Worm (Caenorhabditis elegans) whole organism, young adult: ENCODE results near the gene F58A6.5.

ENCODE experiments used
- B0019.2 ChIP-seq: fragments of 200-800 bp; sonication (Bioruptor generic); conservative IDR thresholded peaks from 2 replicates; pipeline ENCODE4 v1.3.6; 2022; ENCODE audit warnings: missing genetic modification reagents, missing genetic modification characterization, missing compliant biosample characterization
- C06A6.2 ChIP-seq: fragments of 200-800 bp; sonication (Bioruptor generic); conservative IDR thresholded peaks from 2 replicates; pipeline ENCODE4 v1.3.6; 2022; ENCODE audit warnings: missing genetic modification characterization, missing compliant biosample characterization
- F22D6.2 ChIP-seq: sonication (generic microtip); optimal IDR thresholded peaks from 2 replicates; lab custom pipeline; 2016; ENCODE audit warnings: mild to moderate bottlenecking, missing genetic modification characterization, missing compliant biosample characterization
- F37B4.10 ChIP-seq: fragments of 200-800 bp; sonication (Bioruptor generic); IDR thresholded peaks from 2 replicates; pipeline ENCODE4 v1.3.6; 2022; ENCODE audit warnings: missing genetic modification characterization, missing compliant biosample characterization
- F39B2.1 ChIP-seq: fragments of 200-800 bp; sonication (Bioruptor generic); IDR thresholded peaks from 2 replicates; pipeline ENCODE4 v1.3.6; 2022; ENCODE audit warnings: missing genetic modification reagents, missing genetic modification characterization, missing compliant biosample characterization
- F52B5.7 ChIP-seq: sonication (generic microtip); optimal IDR thresholded peaks from 2 replicates; lab custom pipeline; 2016; ENCODE audit warnings: mild to moderate bottlenecking, missing genetic modification characterization, missing compliant biosample characterization
- F57C9.4 ChIP-seq: sonication (generic microtip); optimal IDR thresholded peaks from 2 replicates; lab custom pipeline; 2017; ENCODE audit warnings: mild to moderate bottlenecking, missing genetic modification characterization, missing compliant biosample characterization
- K11D2.4 ChIP-seq: fragments of 200-800 bp; sonication (Bioruptor generic); IDR thresholded peaks from 2 replicates; pipeline ENCODE4 v1.3.6; 2022; ENCODE audit warnings: missing genetic modification reagents, missing genetic modification characterization, missing compliant biosample characterization
- T26A5.8 ChIP-seq: sonication (generic microtip); optimal IDR thresholded peaks from 2 replicates; lab custom pipeline; 2016; ENCODE audit warnings: missing genetic modification characterization, missing compliant biosample characterization
- Y53G8AR.9 ChIP-seq: fragments of 200-800 bp; sonication (Bioruptor generic); conservative IDR thresholded peaks from 2 replicates; pipeline ENCODE4 v1.3.6; 2022; ENCODE audit warnings: missing genetic modification reagents, missing genetic modification characterization, missing compliant biosample characterization
- Y67H2A.10 ChIP-seq: fragments of 200-800 bp; sonication (Bioruptor generic); conservative IDR thresholded peaks from 2 replicates; pipeline ENCODE4 v1.3.6; 2022; ENCODE audit warnings: missing genetic modification reagents, missing genetic modification characterization, missing compliant biosample characterization
- akir-1 ChIP-seq: fragments of 200-800 bp; sonication (Bioruptor generic); optimal IDR thresholded peaks from 2 replicates; lab custom pipeline; 2018; ENCODE audit warnings: mild to moderate bottlenecking, missing genetic modification characterization, moderate library complexity, missing compliant biosample characterization
- aptf-3 ChIP-seq: fragments of 200-800 bp; sonication (Bioruptor generic); IDR thresholded peaks from 2 replicates; pipeline ENCODE4 v1.3.6; 2022; ENCODE audit warnings: missing genetic modification characterization, missing compliant biosample characterization
- atf-7 ChIP-seq: sonication (generic microtip); optimal IDR thresholded peaks from 2 replicates; lab custom pipeline; 2017; ENCODE audit warnings: mild to moderate bottlenecking, missing genetic modification characterization, missing compliant biosample characterization
- bed-1 ChIP-seq: fragments of 200-800 bp; sonication (Bioruptor generic); IDR thresholded peaks from 2 replicates; pipeline ENCODE4 v1.3.6; 2022; ENCODE audit warnings: missing genetic modification reagents, missing genetic modification characterization, missing compliant biosample characterization
- ceh-27 ChIP-seq: fragments of 200-800 bp; sonication (Bioruptor generic); optimal IDR thresholded peaks from 2 replicates; lab custom pipeline; 2018; ENCODE audit warnings: mild to moderate bottlenecking, missing genetic modification characterization, moderate library complexity, missing compliant biosample characterization
- ceh-40 ChIP-seq: fragments of 200-800 bp; sonication (Bioruptor generic); IDR thresholded peaks from 2 replicates; pipeline ENCODE4 v1.3.6; 2022; ENCODE audit warnings: missing genetic modification characterization, missing compliant biosample characterization
- ceh-58 ChIP-seq: fragments of 200-800 bp; sonication (Bioruptor generic); IDR thresholded peaks from 2 replicates; pipeline ENCODE4 v1.3.6; 2022; ENCODE audit warnings: missing genetic modification characterization, missing compliant biosample characterization
- die-1 ChIP-seq: sonication (generic microtip); optimal IDR thresholded peaks from 2 replicates; lab custom pipeline; 2016; ENCODE audit warnings: missing genotype, mild to moderate bottlenecking, missing genetic modification characterization, missing compliant biosample characterization
- dpff-1 ChIP-seq: sonication (generic microtip); optimal IDR thresholded peaks from 2 replicates; lab custom pipeline; 2017; ENCODE audit warnings: mild to moderate bottlenecking, missing genetic modification characterization, missing compliant biosample characterization
- efl-1 ChIP-seq: fragments of 150-350 bp; optimal IDR thresholded peaks from 2 replicates; lab custom pipeline; 2014; ENCODE audit warnings: missing biosample characterization, missing genetic modification reagents, missing genetic modification characterization
- egl-44 ChIP-seq: fragments of 200-800 bp; sonication (Bioruptor generic); IDR thresholded peaks from 2 replicates; pipeline ENCODE4 v1.3.6; 2022; ENCODE audit warnings: missing genetic modification reagents, missing genetic modification characterization, missing compliant biosample characterization
- let-526 ChIP-seq: fragments of 200-800 bp; sonication (Bioruptor generic); IDR thresholded peaks from 2 replicates; pipeline ENCODE4 v1.3.6; 2022; ENCODE audit warnings: missing genetic modification reagents, missing genetic modification characterization, missing compliant biosample characterization
- let-607 ChIP-seq, 2 experiments: fragments of 200-800 bp in 1 of 2; sonication (Bioruptor generic) in 1 of 2; sonication (generic microtip) in 1 of 2; optimal IDR thresholded peaks; 2 replicates each; lab custom pipeline; 2016 to 2018; ENCODE audit warnings: mild to moderate bottlenecking in 2 of 2, missing compliant biosample characterization in 2 of 2, missing genetic modification characterization in 2 of 2, moderate library complexity in 2 of 2, missing genotype in 1 of 2
- lin-40 ChIP-seq: sonication (generic microtip); optimal IDR thresholded peaks from 2 replicates; lab custom pipeline; 2016; ENCODE audit warnings: missing genetic modification characterization, mild to moderate bottlenecking, missing compliant biosample characterization, missing genotype, missing genetic modification reagents
- lin-54 ChIP-seq: fragments of 200-800 bp; sonication (Bioruptor generic); optimal IDR thresholded peaks from 2 replicates; lab custom pipeline; 2018; ENCODE audit warnings: mild to moderate bottlenecking, missing genetic modification characterization, missing compliant biosample characterization
- madf-3 ChIP-seq: fragments of 200-800 bp; sonication (Bioruptor generic); IDR thresholded peaks from 2 replicates; pipeline ENCODE4 v1.3.6; 2022; ENCODE audit warnings: missing genetic modification reagents, missing genetic modification characterization, missing compliant biosample characterization
- nfya-1 ChIP-seq: sonication (generic microtip); optimal IDR thresholded peaks from 2 replicates; lab custom pipeline; 2017; ENCODE audit warnings: antibody characterized with exemption, missing compliant biosample characterization, missing genetic modification characterization, borderline replicate concordance; ENCODE audit not compliant: insufficient read depth
- nhr-120 ChIP-seq: fragments of 200-800 bp; sonication (Bioruptor generic); IDR thresholded peaks from 2 replicates; pipeline ENCODE4 v1.3.6; 2022; ENCODE audit warnings: missing genetic modification characterization, missing compliant biosample characterization
- nhr-27 ChIP-seq: fragments of 200-800 bp; sonication (Bioruptor generic); optimal IDR thresholded peaks from 2 replicates; lab custom pipeline; 2018; ENCODE audit warnings: mild to moderate bottlenecking, missing genetic modification characterization, moderate library complexity, missing compliant biosample characterization
- nhr-80 ChIP-seq: sonication (generic microtip); optimal IDR thresholded peaks from 2 replicates; lab custom pipeline; 2016; ENCODE audit warnings: missing genetic modification characterization, missing compliant biosample characterization
- pha-4 ChIP-seq: fragments of 150-350 bp; sonication (generic microtip); optimal IDR thresholded peaks from 2 replicates; lab custom pipeline; 2014; ENCODE audit warnings: missing biosample characterization, missing genetic modification reagents, missing genetic modification characterization
- rec-8 ChIP-seq, 2 experiments: sonication (generic microtip); optimal IDR thresholded peaks; 2 replicates each; lab custom pipeline; 2016; ENCODE audit warnings: mild to moderate bottlenecking in 2 of 2, missing genetic modification characterization in 2 of 2, missing genetic modification reagents in 2 of 2, missing genotype in 2 of 2, missing biosample characterization in 1 of 2, missing compliant biosample characterization in 1 of 2, moderate library complexity in 1 of 2
- sdz-38 ChIP-seq: sonication (generic microtip); optimal IDR thresholded peaks from 2 replicates; lab custom pipeline; 2016; ENCODE audit warnings: missing genotype, missing genetic modification characterization, missing compliant biosample characterization
- snpc-1.1 ChIP-seq: sonication (generic microtip); optimal IDR thresholded peaks from 2 replicates; lab custom pipeline; 2017; ENCODE audit warnings: missing genetic modification characterization, mild to moderate bottlenecking, missing compliant biosample characterization, antibody characterized with exemption, moderate library complexity, missing genotype, missing genetic modification reagents; ENCODE audit not compliant: insufficient read depth
- snpc-3.4 ChIP-seq: sonication (generic microtip); optimal IDR thresholded peaks from 2 replicates; lab custom pipeline; 2017; ENCODE audit warnings: missing genetic modification characterization, mild to moderate bottlenecking, missing compliant biosample characterization, antibody characterized with exemption, moderate library complexity, missing genotype, missing genetic modification reagents
- tbp1 ChIP-seq: fragments of 200-800 bp; sonication (Bioruptor generic); optimal IDR thresholded peaks from 2 replicates; lab custom pipeline; 2018; ENCODE audit warnings: mild to moderate bottlenecking, missing genetic modification characterization, missing compliant biosample characterization
- tbx-9 ChIP-seq: sonication (generic microtip); optimal IDR thresholded peaks from 2 replicates; lab custom pipeline; 2016; ENCODE audit warnings: borderline replicate concordance, missing genetic modification characterization, inconsistent platforms, missing compliant biosample characterization
- unc-130 ChIP-seq: sonication (generic microtip); optimal IDR thresholded peaks from 2 replicates; lab custom pipeline; 2016; ENCODE audit warnings: missing genetic modification reagents, missing genetic modification characterization, missing compliant biosample characterization
- unc-62 ChIP-seq: fragments of 150-350 bp; optimal IDR thresholded peaks from 2 replicates; lab custom pipeline; 2014; ENCODE audit warnings: missing biosample characterization, missing genetic modification reagents, missing genetic modification characterization
- xnd-1 ChIP-seq: sonication (generic microtip); optimal IDR thresholded peaks from 2 replicates; lab custom pipeline; 2016; ENCODE audit warnings: missing genotype, missing genetic modification reagents, missing genetic modification characterization, missing compliant biosample characterization
- zim-3 ChIP-seq: sonication (generic microtip); optimal IDR thresholded peaks from 2 replicates; lab custom pipeline; 2017; ENCODE audit warnings: mild to moderate bottlenecking, missing genetic modification characterization, moderate library complexity, missing compliant biosample characterization
- ztf-18 ChIP-seq: sonication (generic microtip); optimal IDR thresholded peaks from 2 replicates; lab custom pipeline; 2016; ENCODE audit warnings: missing genotype, mild to moderate bottlenecking, missing genetic modification characterization, missing compliant biosample characterization
- ztf-22 ChIP-seq: fragments of 200-800 bp; sonication (Bioruptor generic); optimal IDR thresholded peaks from 2 replicates; lab custom pipeline; 2018; ENCODE audit warnings: mild to moderate bottlenecking, missing genetic modification characterization, moderate library complexity, missing compliant biosample characterization
- ztf-26 ChIP-seq: sonication (generic microtip); optimal IDR thresholded peaks from 2 replicates; lab custom pipeline; 2017; ENCODE audit warnings: missing genetic modification characterization, missing compliant biosample characterization
- ztf-3 ChIP-seq: fragments of 200-800 bp; sonication (Bioruptor generic); optimal IDR thresholded peaks from 2 replicates; lab custom pipeline; 2018; ENCODE audit warnings: mild to moderate bottlenecking, missing genetic modification characterization, missing compliant biosample characterization

Gene F58A6.5

DNA sequence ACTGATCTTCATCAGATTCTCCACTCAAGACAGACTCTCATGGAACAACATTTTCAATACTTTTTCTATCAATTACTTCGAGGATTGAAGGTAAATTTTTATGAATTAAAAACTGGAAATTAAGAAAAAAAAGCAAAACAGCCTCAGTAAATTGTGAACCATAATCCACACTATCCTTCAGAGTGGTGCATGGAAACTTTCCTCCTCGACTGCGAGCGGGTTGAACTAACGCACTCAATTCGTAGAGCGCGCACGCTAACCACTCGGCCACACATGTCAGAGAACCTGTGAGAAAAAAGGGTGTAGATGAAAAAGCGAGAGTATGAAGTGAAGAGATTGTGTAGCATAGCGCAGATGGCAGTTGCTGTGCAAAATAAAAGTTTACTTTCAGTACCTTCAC is 43.2 kb downstream of the F58A6.5 start (continued):
- TF ChIP-seq unc-62 (GFP tag; lab: Kevin White, UChicago) (no peak), atf-7 (peak; percentile 63), snpc-3.4 (peak; percentile 90), ztf-18 (tag; lab: Kevin White, UChicago) (peak; percentile 81), T26A5.8 (peak; percentile 71), B0019.2 (GFP tag; lab: Robert Waterston, UW) (peak; percentile 37; the same call in 1 of the 2 replicates), C06A6.2 (GFP tag; lab: Robert Waterston, UW) (0 out of 2 replicates have a peak, but pooled peaks have one; percentile 56), pha-4 (no peak), nhr-80 (tag; lab: Kevin White, UChicago) (peak; percentile 54), lin-54 (peak; percentile 77), F39B2.1 (GFP tag; lab: Robert Waterston, UW) (no peak)

ce11 chrII:5103784-5104457 is 44.3 kb downstream of the F58A6.5 start, which contains the start of the genes C04G6.11 and mpk-2:
TSS of gene C04G6.11 (minus strand) at chrII:5103834.
TSS of gene mpk-2 (plus strand) at chrII:5104118.
- TF ChIP-seq aptf-3 (no peak), unc-62 (GFP tag; lab: Kevin White, UChicago) (peak; percentile 44), lin-54 (no peak), snpc-1.1 (tag; lab: Kevin White, UChicago) (no peak), ztf-3 (GFP tag; lab: Kevin White, UChicago) (no peak), ceh-58 (no peak), ceh-40 (no peak), nhr-80 (tag; lab: Kevin White, UChicago) (peak; percentile 93), egl-44 (GFP tag; lab: Robert Waterston, UW) (no peak), akir-1 (GFP tag; lab: Kevin White, UChicago) (no peak), pha-4 (no peak), ceh-27 (GFP tag; lab: Kevin White, UChicago) (no peak), F57C9.4 (no peak), F22D6.2 (tag; lab: Kevin White, UChicago) (no peak), nfya-1 (no peak), C06A6.2 (GFP tag; lab: Robert Waterston, UW) (no peak), bed-1 (no peak), ztf-22 (GFP tag; lab: Kevin White, UChicago) (peak; percentile 58), madf-3 (no peak), die-1 (tag; lab: Kevin White, UChicago) (no peak), lin-40 (tag; lab: Kevin White, UChicago) (no peak), let-607 (tag; optimal IDR thresholded peaks at IDR 0.05; lab: Kevin White, UChicago) (peak; percentile 21 to 40), ztf-26 (tag; lab: Kevin White, UChicago) (no peak), unc-130 (GFP tag; lab: Kevin White, UChicago) (no peak), F37B4.10 (GFP tag; lab: Robert Waterston, UW) (no peak), F39B2.1 (GFP tag; lab: Robert Waterston, UW) (no peak), K11D2.4 (GFP tag; lab: Robert Waterston, UW) (no peak), nhr-27 (tag; lab: Kevin White, UChicago) (no peak), rec-8 (tag; optimal IDR thresholded peaks at IDR 0.05; lab: Kevin White, UChicago) (no peak), sdz-38 (tag; lab: Kevin White, UChicago) (no peak), nhr-120 (GFP tag; lab: Robert Waterston, UW) (no peak), zim-3 (tag; lab: Kevin White, UChicago) (no peak), efl-1 (GFP tag; lab: Kevin White, UChicago) (no peak), let-526 (GFP tag; lab: Robert Waterston, UW) (no peak), Y53G8AR.9 (GFP tag; lab: Robert Waterston, UW) (no peak), F52B5.7 (tag; lab: Kevin White, UChicago) (no peak), T26A5.8 (no peak), xnd-1 (tag; lab: Kevin White, UChicago) (no peak), tbp1 (GFP tag; lab: Kevin White, UChicago) (no peak), dpff-1 (tag; lab: Kevin White, UChicago) (no peak), tbx-9 (tag; lab: Kevin White, UChicago) (no peak), Y67H2A.10 (no peak)
